Worm (Caenorhabditis elegans) whole organism, midembryonic: Measurements from ENCODE around the gene nlp-7.

ENCODE experiments used
- T22C8.4 ChIP-seq: fragments of 200-800 bp; sonication (Bioruptor generic); IDR thresholded peaks from 2 replicates; pipeline ENCODE4 v1.3.6; 2022; ENCODE audit warnings: missing genetic modification characterization, missing compliant biosample characterization
- cog-1 ChIP-seq: sonication (generic microtip); optimal IDR thresholded peaks from 2 replicates; lab custom pipeline; 2016; ENCODE audit warnings: missing genetic modification characterization, missing compliant biosample characterization
- ref-1 ChIP-seq: fragments of 200-800 bp; sonication (Bioruptor generic); conservative IDR thresholded peaks from 2 replicates; pipeline ENCODE4 v1.3.6; 2022; ENCODE audit warnings: missing genetic modification reagents, missing genetic modification characterization, missing compliant biosample characterization
- tab-1 ChIP-seq: fragments of 200-800 bp; sonication (Bioruptor generic); IDR thresholded peaks from 2 replicates; pipeline ENCODE4 v1.3.6; 2022; ENCODE audit warnings: missing genetic modification characterization, missing compliant biosample characterization

ce11 chrX:8599725-8600124 lies 6.7 kb downstream of the nlp-7 start:
- TF ChIP-seq ref-1 (no peak), T22C8.4 (GFP tag; lab: Robert Waterston, UW) (no peak), cog-1 (tag; lab: Kevin White, UChicago) (no peak), tab-1 (GFP tag; lab: Robert Waterston, UW) (no peak)
